Worm (Caenorhabditis elegans) whole organism, L2 larva: ENCODE results near the gene Y71H2B.11.

Experiments used
- C34F6.9 ChIP-seq: fragments of 150-350 bp; optimal IDR thresholded peaks from 2 replicates; lab custom pipeline; 2014; ENCODE audit warnings: missing biosample characterization, missing genetic modification characterization
- F13H6.1 ChIP-seq: sonication (generic microtip); optimal IDR thresholded peaks from 2 replicates; lab custom pipeline; 2016; ENCODE audit warnings: missing genetic modification characterization, missing compliant biosample characterization
- R02D3.7 ChIP-seq: fragments of 150-350 bp; optimal IDR thresholded peaks from 2 replicates; lab custom pipeline; 2014; ENCODE audit warnings: missing biosample characterization, missing genetic modification characterization
- Y55F3AM.14 ChIP-seq: fragments of 200-800 bp; sonication (Bioruptor generic); optimal IDR thresholded peaks from 2 replicates; lab custom pipeline; 2018; ENCODE audit warnings: mild to moderate bottlenecking, missing genetic modification characterization, missing compliant biosample characterization
- aly-2 ChIP-seq: fragments of 150-350 bp; optimal IDR thresholded peaks from 2 replicates; lab custom pipeline; 2014; ENCODE audit warnings: missing biosample characterization, missing genetic modification characterization
- ama-1 ChIP-seq: fragments of 150-350 bp; optimal IDR thresholded peaks from 2 replicates; lab custom pipeline; 2018; ENCODE audit warnings: inconsistent platforms
- blmp-1 ChIP-seq: sonication (generic microtip); optimal IDR thresholded peaks from 2 replicates; lab custom pipeline; 2017; ENCODE audit warnings: missing genetic modification characterization, mild to moderate bottlenecking, missing compliant biosample characterization, antibody characterized with exemption, moderate library complexity; ENCODE audit not compliant: insufficient read depth
- ceh-16 ChIP-seq: fragments of 150-350 bp; optimal IDR thresholded peaks from 2 replicates; lab custom pipeline; 2014; ENCODE audit warnings: missing biosample characterization, missing genetic modification characterization
- ceh-82 ChIP-seq: fragments of 150-350 bp; optimal IDR thresholded peaks from 2 replicates; lab custom pipeline; 2014; ENCODE audit warnings: missing biosample characterization, missing genetic modification characterization
- crh-2 ChIP-seq: sonication (generic microtip); optimal IDR thresholded peaks from 2 replicates; lab custom pipeline; 2017; ENCODE audit warnings: missing biosample characterization, missing genetic modification characterization
- dmd-4 ChIP-seq: sonication (generic microtip); optimal IDR thresholded peaks from 2 replicates; lab custom pipeline; 2017; ENCODE audit warnings: missing biosample characterization, missing genetic modification characterization
- elt-1 ChIP-seq: fragments of 150-350 bp; optimal IDR thresholded peaks from 2 replicates; lab custom pipeline; 2014; ENCODE audit warnings: missing biosample characterization, missing genetic modification characterization
- fos-1 ChIP-seq: fragments of 150-350 bp; optimal IDR thresholded peaks from 2 replicates; lab custom pipeline; 2014; ENCODE audit warnings: missing biosample characterization, missing genetic modification characterization
- gmeb-1 ChIP-seq: fragments of 150-350 bp; optimal IDR thresholded peaks from 2 replicates; lab custom pipeline; 2014; ENCODE audit warnings: missing biosample characterization, missing genetic modification characterization
- lin-11 ChIP-seq: fragments of 150-350 bp; sonication (generic microtip); optimal IDR thresholded peaks from 2 replicates; lab custom pipeline; 2014; ENCODE audit warnings: missing biosample characterization, missing genetic modification characterization, inconsistent platforms, mixed read lengths
- lin-13 ChIP-seq: fragments of 150-350 bp; optimal IDR thresholded peaks from 2 replicates; lab custom pipeline; 2014; ENCODE audit warnings: missing biosample characterization, missing genetic modification reagents, missing genetic modification characterization
- lin-39 ChIP-seq: fragments of 150-350 bp; optimal IDR thresholded peaks from 2 replicates; lab custom pipeline; 2014; ENCODE audit warnings: missing biosample characterization, missing genetic modification reagents, missing genetic modification characterization
- lsy-2 ChIP-seq, 2 experiments: fragments of 150-350 bp in 1 of 2; sonication (generic microtip) in 1 of 2; optimal IDR thresholded peaks; 2 replicates each; lab custom pipeline; 2014 to 2017; ENCODE audit warnings: missing biosample characterization in 2 of 2, missing genetic modification characterization in 2 of 2
- mab-5 ChIP-seq: fragments of 150-350 bp; optimal IDR thresholded peaks from 2 replicates; lab custom pipeline; 2014; ENCODE audit warnings: missing biosample characterization, missing genetic modification characterization
- mdl-1 ChIP-seq, 2 experiments: fragments of 150-350 bp in 1 of 2; sonication (generic microtip) in 1 of 2; optimal IDR thresholded peaks; 2 replicates each; lab custom pipeline; 2017; ENCODE audit warnings: missing biosample characterization in 2 of 2, missing genetic modification characterization in 2 of 2
- nhr-11 ChIP-seq: fragments of 150-350 bp; optimal IDR thresholded peaks from 2 replicates; lab custom pipeline; 2014; ENCODE audit warnings: missing biosample characterization, missing genetic modification characterization
- nhr-129 ChIP-seq: fragments of 150-350 bp; optimal IDR thresholded peaks from 2 replicates; lab custom pipeline; 2014; ENCODE audit warnings: missing biosample characterization, missing genetic modification characterization
- nhr-21 ChIP-seq: fragments of 150-350 bp; optimal IDR thresholded peaks from 2 replicates; lab custom pipeline; 2014; ENCODE audit warnings: missing biosample characterization, missing genetic modification characterization
- nhr-23 ChIP-seq: fragments of 150-350 bp; optimal IDR thresholded peaks from 2 replicates; lab custom pipeline; 2014; ENCODE audit warnings: missing biosample characterization, missing genetic modification reagents, missing genetic modification characterization
- nhr-237 ChIP-seq: fragments of 150-350 bp; optimal IDR thresholded peaks from 2 replicates; lab custom pipeline; 2014; ENCODE audit warnings: missing biosample characterization, missing genetic modification characterization
- nhr-25 ChIP-seq: fragments of 150-350 bp; sonication (generic microtip); optimal IDR thresholded peaks from 3 replicates; lab custom pipeline; 2014; ENCODE audit warnings: missing biosample characterization, missing genetic modification characterization
- nhr-6 ChIP-seq: fragments of 150-350 bp; optimal IDR thresholded peaks from 2 replicates; lab custom pipeline; 2014; ENCODE audit warnings: missing biosample characterization, missing genetic modification characterization
- nhr-77 ChIP-seq: fragments of 150-350 bp; optimal IDR thresholded peaks from 2 replicates; lab custom pipeline; 2014; ENCODE audit warnings: missing biosample characterization, missing genetic modification characterization
- peb-1 ChIP-seq: fragments of 150-350 bp; optimal IDR thresholded peaks from 2 replicates; lab custom pipeline; 2014; ENCODE audit warnings: missing biosample characterization, missing genetic modification characterization
- skn-1 ChIP-seq: sonication (generic microtip); optimal IDR thresholded peaks from 2 replicates; lab custom pipeline; 2017; ENCODE audit warnings: missing biosample characterization, missing genetic modification characterization
- sma-3 ChIP-seq: sonication (generic microtip); optimal IDR thresholded peaks from 2 replicates; lab custom pipeline; 2016; ENCODE audit warnings: missing genetic modification reagents, missing genetic modification characterization, missing compliant biosample characterization
- sma-9 ChIP-seq, 2 experiments: fragments of 150-350 bp in 1 of 2; sonication (generic microtip) in 1 of 2; optimal IDR thresholded peaks; 2 replicates each; lab custom pipeline; 2014 to 2016; ENCODE audit warnings: missing genetic modification characterization in 2 of 2, mild to moderate bottlenecking in 1 of 2, missing biosample characterization in 1 of 2, missing compliant biosample characterization in 1 of 2, missing genetic modification reagents in 1 of 2, moderate library complexity in 1 of 2
- snpc-4 ChIP-seq: fragments of 150-350 bp; optimal IDR thresholded peaks from 2 replicates; lab custom pipeline; 2014; ENCODE audit warnings: missing biosample characterization, missing genetic modification characterization
- unc-55 ChIP-seq: fragments of 150-350 bp; sonication (generic microtip); optimal IDR thresholded peaks from 3 replicates; lab custom pipeline; 2014; ENCODE audit warnings: missing biosample characterization, missing genetic modification reagents, missing genetic modification characterization
- unc-62 ChIP-seq: fragments of 150-350 bp; optimal IDR thresholded peaks from 2 replicates; lab custom pipeline; 2014; ENCODE audit warnings: missing biosample characterization, missing genetic modification reagents, missing genetic modification characterization
- zag-1 ChIP-seq: fragments of 150-350 bp; optimal IDR thresholded peaks from 2 replicates; lab custom pipeline; 2014; ENCODE audit warnings: missing biosample characterization, missing genetic modification characterization
- ztf-1 ChIP-seq: fragments of 200-800 bp; sonication (Bioruptor generic); conservative IDR thresholded peaks from 2 replicates; pipeline ENCODE4 v1.3.6; 2022; ENCODE audit warnings: missing genetic modification characterization, missing compliant biosample characterization
- ztf-4 ChIP-seq: fragments of 150-350 bp; optimal IDR thresholded peaks from 2 replicates; lab custom pipeline; 2014; ENCODE audit warnings: missing biosample characterization, missing genetic modification characterization

The Y71H2B.11 gene

ce11 chrIII:2576360-2577259 lies 27.2 kb upstream of the Y71H2B.11 start (continued):
- TF ChIP-seq nhr-6 (tag; lab: Kevin White, UChicago) (no peak), lsy-2 (tag; optimal IDR thresholded peaks at IDR 0.05; lab: Kevin White, UChicago) (peak; percentile 47 to 82), peb-1 (tag; lab: Kevin White, UChicago) (no peak), zag-1 (peak; percentile 88), blmp-1 (peak; percentile 1), R02D3.7 (tag; lab: Kevin White, UChicago) (no peak), lin-13 (GFP tag; lab: Kevin White, UChicago) (peak; percentile 73), nhr-129 (peak; percentile 89), aly-2 (tag; lab: Kevin White, UChicago) (no peak), ztf-4 (tag; lab: Kevin White, UChicago) (no peak), ceh-82 (tag; lab: Kevin White, UChicago) (no peak), ama-1 (lab: Kevin White, UChicago) (peak; percentile 6), ztf-1 (GFP tag; lab: Robert Waterston, UW) (no peak), mab-5 (tag; lab: Kevin White, UChicago) (no peak), nhr-23 (tag; lab: Kevin White, UChicago) (no peak), F13H6.1 (peak; percentile 3), skn-1 (tag; lab: Kevin White, UChicago) (no peak)

- TF ChIP-seq ceh-16 (tag; lab: Kevin White, UChicago) (no peak), ztf-1 (GFP tag; lab: Robert Waterston, UW) (no peak), mab-5 (tag; lab: Kevin White, UChicago) (no peak), elt-1 (no peak), lin-11 (tag; lab: Kevin White, UChicago) (no peak), nhr-129 (no peak), C34F6.9 (tag; lab: Kevin White, UChicago) (no peak), nhr-21 (tag; lab: Kevin White, UChicago) (no peak), lin-39 (no peak)
- TF ChIP-seq, all 48 proteins: peak for 0
Observed at ce11 chrIII:2577982-2578381, 25.8 kb upstream of the Y71H2B.11 start.

ce11 chrIII:2578563-2578962 lies 25.2 kb upstream of the Y71H2B.11 start:
- no peak for TF ChIP-seq zag-1
- TF ChIP-seq blmp-1, result peak; percentile 71
- peak; percentile 90 for TF ChIP-seq C34F6.9 (tag; lab: Kevin White, UChicago)
- TF ChIP-seq fos-1, result peak; percentile 52
- peak; percentile 53 for TF ChIP-seq gmeb-1 (tag; lab: Kevin White, UChicago)
- TF ChIP-seq R02D3.7 (tag; lab: Kevin White, UChicago), result no peak
- TF ChIP-seq unc-55, result peak; percentile 84
- TF ChIP-seq F13H6.1, result peak; percentile 49
- TF ChIP-seq sma-3 (GFP tag; lab: Kevin White, UChicago), result peak; percentile 3
- TF ChIP-seq nhr-25 (tag; lab: Kevin White, UChicago), result peak; percentile 28
- TF ChIP-seq mdl-1 (tag; optimal IDR thresholded peaks at IDR 0.05; lab: Kevin White, UChicago), result peak; percentile 17 to 29
- TF ChIP-seq lsy-2 (tag; optimal IDR thresholded peaks at IDR 0.05; lab: Kevin White, UChicago), result peak in 1 of 2 experiments; percentile 78
- TF ChIP-seq sma-9 (GFP tag; optimal IDR thresholded peaks at IDR 0.05; lab: Kevin White, UChicago), result peak; percentile 76
- TF ChIP-seq sma-9 (tag; optimal IDR thresholded peaks at IDR 0.05; lab: Kevin White, UChicago), result no peak
- TF ChIP-seq nhr-129, result peak; percentile 39
- peak; percentile 59 for TF ChIP-seq lin-13 (GFP tag; lab: Kevin White, UChicago)
- TF ChIP-seq ceh-16 (tag; lab: Kevin White, UChicago), result no peak
- TF ChIP-seq mab-5 (tag; lab: Kevin White, UChicago), result peak; percentile 21
- TF ChIP-seq nhr-21 (tag; lab: Kevin White, UChicago), result peak; percentile 5
- TF ChIP-seq crh-2, result peak; percentile 68
- TF ChIP-seq nhr-11 (tag; lab: Kevin White, UChicago), result no peak
- TF ChIP-seq nhr-237, result no peak
- no peak for TF ChIP-seq elt-1
- no peak for TF ChIP-seq ama-1 (lab: Kevin White, UChicago)

- TF ChIP-seq nhr-237 (no peak), lin-11 (tag; lab: Kevin White, UChicago) (no peak), ama-1 (lab: Kevin White, UChicago) (no peak), mdl-1 (tag; optimal IDR thresholded peaks at IDR 0.05; lab: Kevin White, UChicago) (no peak), mab-5 (tag; lab: Kevin White, UChicago) (no peak), nhr-25 (tag; lab: Kevin White, UChicago) (no peak), Y55F3AM.14 (GFP tag; lab: Kevin White, UChicago) (no peak), blmp-1 (no peak), ztf-4 (tag; lab: Kevin White, UChicago) (no peak), snpc-4 (tag; lab: Kevin White, UChicago) (no peak), nhr-77 (no peak), dmd-4 (tag; lab: Kevin White, UChicago) (no peak), elt-1 (no peak), fos-1 (no peak), aly-2 (tag; lab: Kevin White, UChicago) (no peak), nhr-23 (tag; lab: Kevin White, UChicago) (no peak), unc-62 (no peak)
- TF ChIP-seq, all 48 proteins: peak for 0
Observed at ce11 chrIII:2578993-2579392, 24.8 kb upstream of the Y71H2B.11 start, which contains the start of gene Y71H2B.8. Gene Y71H2B.8, plus strand, starts transcription at chrIII:2579293.
